Worm (Caenorhabditis elegans) whole organism, midembryonic: ENCODE data around the gene C02B8.12.

Experiments used
- T22C8.4 ChIP-seq: fragments of 200-800 bp; sonication (Bioruptor generic); IDR thresholded peaks from 2 replicates; pipeline ENCODE4 v1.3.6; 2022; ENCODE audit warnings: missing genetic modification characterization, missing compliant biosample characterization
- cog-1 ChIP-seq: sonication (generic microtip); optimal IDR thresholded peaks from 2 replicates; lab custom pipeline; 2016; ENCODE audit warnings: missing genetic modification characterization, missing compliant biosample characterization
- flt-1 ChIP-seq: fragments of 200-800 bp; sonication (Bioruptor generic); IDR thresholded peaks from 2 replicates; pipeline ENCODE4 v1.3.6; 2022; ENCODE audit warnings: missing genetic modification characterization, missing compliant biosample characterization
- klf-2 ChIP-seq: fragments of 200-800 bp; sonication (Bioruptor generic); conservative IDR thresholded peaks from 2 replicates; pipeline ENCODE4 v1.3.6; 2022; ENCODE audit warnings: missing genetic modification reagents, missing genetic modification characterization, missing compliant biosample characterization
- med-1 ChIP-seq: sonication (generic microtip); optimal IDR thresholded peaks from 2 replicates; lab custom pipeline; 2017; ENCODE audit warnings: missing genetic modification characterization, mild to moderate bottlenecking, missing compliant biosample characterization, antibody characterized with exemption, missing genetic modification reagents; ENCODE audit not compliant: insufficient read depth
- ref-1 ChIP-seq: fragments of 200-800 bp; sonication (Bioruptor generic); conservative IDR thresholded peaks from 2 replicates; pipeline ENCODE4 v1.3.6; 2022; ENCODE audit warnings: missing genetic modification reagents, missing genetic modification characterization, missing compliant biosample characterization
- tab-1 ChIP-seq: fragments of 200-800 bp; sonication (Bioruptor generic); IDR thresholded peaks from 2 replicates; pipeline ENCODE4 v1.3.6; 2022; ENCODE audit warnings: missing genetic modification characterization, missing compliant biosample characterization
- ztf-23 ChIP-seq: fragments of 200-800 bp; sonication (Bioruptor generic); IDR thresholded peaks from 2 replicates; pipeline ENCODE4 v1.3.6; 2022; ENCODE audit warnings: missing genetic modification reagents, missing genetic modification characterization, missing compliant biosample characterization
- ztf-29 ChIP-seq: fragments of 200-800 bp; sonication (Bioruptor generic); IDR thresholded peaks from 2 replicates; pipeline ENCODE4 v1.3.6; 2022; ENCODE audit warnings: missing genetic modification reagents, missing genetic modification characterization, missing compliant biosample characterization

The C02B8.12 gene

DNA sequence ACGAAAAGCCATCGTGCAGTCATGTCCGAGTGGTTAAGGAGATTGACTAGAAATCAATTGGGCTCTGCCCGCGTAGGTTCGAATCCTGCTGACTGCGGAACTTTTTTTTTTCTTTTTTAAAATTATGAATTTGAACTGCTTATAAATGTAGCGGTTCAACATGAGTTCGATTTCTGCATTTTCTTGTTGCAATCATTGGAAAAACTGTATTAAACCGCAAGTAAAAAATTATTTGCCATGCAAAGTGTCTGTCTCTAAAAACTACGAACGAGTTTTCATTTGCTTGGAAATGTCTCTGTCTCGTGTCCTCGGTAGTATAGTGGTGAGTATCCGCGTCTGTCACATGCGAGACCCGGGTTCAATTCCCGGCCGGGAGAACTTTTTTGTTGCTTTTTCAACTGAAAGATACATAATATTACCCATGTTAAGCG, 32.3 kb upstream of the C02B8.12 start:
- TF ChIP-seq flt-1 (GFP tag; lab: Robert Waterston, UW) (peak; percentile 86), ref-1 (GFP tag; lab: Robert Waterston, UW) (peak; percentile 53), tab-1 (GFP tag; lab: Robert Waterston, UW) (peak; percentile 79), ztf-29 (GFP tag; lab: Robert Waterston, UW) (peak; percentile 55; the same call in 1 of the 2 replicates), klf-2 (GFP tag; lab: Robert Waterston, UW) (peak; percentile 63; the same call in 1 of the 2 replicates), T22C8.4 (peak; percentile 72), ztf-23 (GFP tag; lab: Robert Waterston, UW) (peak; percentile 77)

DNA sequence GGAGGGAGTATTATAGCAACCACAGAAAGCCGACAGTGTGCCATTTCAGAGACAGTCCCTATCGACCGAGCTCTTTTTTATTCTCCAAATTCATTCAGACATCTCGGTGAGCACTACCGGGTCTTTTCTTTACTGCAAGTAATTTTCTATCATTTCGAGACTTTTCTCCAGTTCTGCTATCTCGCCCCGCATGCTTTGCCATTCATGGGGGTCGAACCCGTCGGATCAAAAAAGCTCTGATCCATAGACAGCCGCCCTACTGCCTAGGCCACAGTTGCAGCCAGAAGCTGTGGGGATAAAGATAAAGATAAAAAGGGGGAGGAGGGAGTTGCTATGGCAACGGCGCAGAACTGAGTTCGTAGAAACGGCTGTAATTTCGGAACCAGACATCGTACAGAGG, 28.2 kb upstream of the C02B8.12 start:
- TF ChIP-seq ztf-23 (GFP tag; lab: Robert Waterston, UW) = 0 out of 2 replicates have a peak, but pooled peaks have one; percentile 33
- TF ChIP-seq tab-1 (GFP tag; lab: Robert Waterston, UW) = no peak
- TF ChIP-seq cog-1 (tag; lab: Kevin White, UChicago) = no peak
- TF ChIP-seq med-1 (GFP tag; lab: Kevin White, UChicago) = no peak
- no peak; the same call in 1 of the 2 replicates for TF ChIP-seq ref-1 (GFP tag; lab: Robert Waterston, UW)
- TF ChIP-seq ztf-29 (GFP tag; lab: Robert Waterston, UW) = no peak
- TF ChIP-seq flt-1 (GFP tag; lab: Robert Waterston, UW) = 0 out of 2 replicates have a peak, but pooled peaks have one; percentile 50

DNA sequence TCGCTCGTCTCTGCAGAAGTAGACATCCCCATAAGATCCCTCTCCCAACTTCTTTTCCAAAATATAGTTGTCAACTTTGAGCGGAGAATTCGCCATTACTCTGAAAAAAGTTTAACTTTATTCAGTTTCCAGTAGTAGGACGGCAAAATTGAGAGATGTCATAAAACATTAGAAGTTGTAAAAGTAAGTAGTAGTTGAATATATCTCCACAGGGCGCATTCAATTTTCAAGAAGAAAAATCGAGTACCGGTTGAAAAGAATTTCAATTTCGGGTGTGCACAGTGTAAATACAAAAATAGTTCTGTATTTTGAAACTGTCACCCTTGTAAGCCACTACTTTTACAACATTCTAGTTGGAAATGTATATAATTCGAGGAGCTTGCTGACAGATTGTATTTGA, 27.5 kb upstream of the C02B8.12 start, which contains the start of gene F22F1.2:
TSS of gene F22F1.2 (minus strand) at position 101 of the 400 bp plus-strand sequence.
- TF ChIP-seq ref-1 (GFP tag; lab: Robert Waterston, UW) = no peak
- no peak for TF ChIP-seq T22C8.4
- no peak for TF ChIP-seq klf-2 (GFP tag; lab: Robert Waterston, UW)
- no peak for TF ChIP-seq tab-1 (GFP tag; lab: Robert Waterston, UW)
- TF ChIP-seq flt-1 (GFP tag; lab: Robert Waterston, UW) = no peak
- no peak for TF ChIP-seq cog-1 (tag; lab: Kevin White, UChicago)
- no peak for TF ChIP-seq med-1 (GFP tag; lab: Kevin White, UChicago)
- no peak for TF ChIP-seq ztf-23 (GFP tag; lab: Robert Waterston, UW)
- no peak for TF ChIP-seq ztf-29 (GFP tag; lab: Robert Waterston, UW)

- TF ChIP-seq cog-1 (tag; lab: Kevin White, UChicago) = no peak
- no peak for TF ChIP-seq flt-1 (GFP tag; lab: Robert Waterston, UW)
- TF ChIP-seq ref-1 (GFP tag; lab: Robert Waterston, UW) = no peak
- TF ChIP-seq T22C8.4 = no peak
- no peak for TF ChIP-seq ztf-23 (GFP tag; lab: Robert Waterston, UW)
- no peak for TF ChIP-seq med-1 (GFP tag; lab: Kevin White, UChicago)
- TF ChIP-seq tab-1 (GFP tag; lab: Robert Waterston, UW) = no peak
- no peak for TF ChIP-seq klf-2 (GFP tag; lab: Robert Waterston, UW)
- no peak for TF ChIP-seq ztf-29 (GFP tag; lab: Robert Waterston, UW)
Observed at ce11 chrX:8148993-8149392, 25.8 kb upstream of the C02B8.12 start.

DNA sequence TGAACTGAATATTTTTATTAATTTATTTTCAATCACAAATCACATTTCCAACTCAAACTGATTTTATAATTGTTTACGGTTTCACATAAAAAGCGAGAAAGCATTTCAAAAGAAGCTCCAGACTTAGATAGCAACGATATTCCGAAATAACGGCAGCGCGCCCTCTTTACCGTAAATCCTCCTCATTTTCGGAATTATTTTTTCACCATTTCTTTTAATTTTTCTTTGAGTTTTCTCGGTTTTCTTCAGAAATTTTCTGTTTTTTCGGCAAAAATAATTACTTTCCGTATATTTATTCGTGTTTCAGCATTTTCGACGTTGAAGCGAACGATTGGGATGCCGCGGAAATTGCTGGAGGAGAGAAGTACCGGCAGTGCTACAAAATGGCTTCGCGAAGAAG, 24.2 kb upstream of the C02B8.12 start, which contains the start of gene C02B8.1:
TSS of gene C02B8.1 (plus strand) at position 301 of the 400 bp plus-strand sequence.
- TF ChIP-seq med-1 (GFP tag; lab: Kevin White, UChicago) (no peak), ztf-29 (GFP tag; lab: Robert Waterston, UW) (no peak), cog-1 (tag; lab: Kevin White, UChicago) (no peak)

DNA sequence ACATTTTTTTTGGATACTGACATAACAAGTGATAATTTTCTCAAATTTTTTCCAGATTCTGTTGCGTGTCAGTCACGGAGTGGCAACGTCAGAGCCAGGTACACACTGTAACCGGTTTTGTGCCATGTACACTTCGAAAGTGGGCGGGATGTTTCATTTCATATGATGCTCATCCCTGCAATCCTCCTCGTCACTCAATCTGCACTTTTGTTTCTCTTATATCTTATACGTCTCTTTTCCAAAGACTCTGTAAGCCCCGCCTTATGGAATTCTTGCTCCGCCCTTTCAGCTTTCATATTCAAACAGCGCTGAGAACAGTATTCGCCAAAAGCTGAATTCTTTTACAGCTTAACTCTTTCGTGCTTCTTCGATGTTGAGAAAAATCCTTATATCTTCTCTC, 16.0 kb upstream of the C02B8.12 start, which contains the start of gene C02B8.3:
TSS of gene C02B8.3 (plus strand) at position 301 of the 400 bp plus-strand sequence.
- TF ChIP-seq T22C8.4 (no peak), cog-1 (tag; lab: Kevin White, UChicago) (no peak), tab-1 (GFP tag; lab: Robert Waterston, UW) (no peak)

- TF ChIP-seq tab-1 (GFP tag; lab: Robert Waterston, UW) = no peak
- no peak for TF ChIP-seq klf-2 (GFP tag; lab: Robert Waterston, UW)
- no peak for TF ChIP-seq flt-1 (GFP tag; lab: Robert Waterston, UW)
- TF ChIP-seq ztf-29 (GFP tag; lab: Robert Waterston, UW) = no peak
- TF ChIP-seq T22C8.4 = no peak
- no peak for TF ChIP-seq ztf-23 (GFP tag; lab: Robert Waterston, UW)
- TF ChIP-seq cog-1 (tag; lab: Kevin White, UChicago) = no peak
- TF ChIP-seq med-1 (GFP tag; lab: Kevin White, UChicago) = no peak
- no peak for TF ChIP-seq ref-1 (GFP tag; lab: Robert Waterston, UW)
Observed at ce11 chrX:8137779-8138178, 14.6 kb upstream of the C02B8.12 start, which contains the start of gene C02B8.7. Gene C02B8.7 (minus strand): TSS chrX:8137879.

DNA sequence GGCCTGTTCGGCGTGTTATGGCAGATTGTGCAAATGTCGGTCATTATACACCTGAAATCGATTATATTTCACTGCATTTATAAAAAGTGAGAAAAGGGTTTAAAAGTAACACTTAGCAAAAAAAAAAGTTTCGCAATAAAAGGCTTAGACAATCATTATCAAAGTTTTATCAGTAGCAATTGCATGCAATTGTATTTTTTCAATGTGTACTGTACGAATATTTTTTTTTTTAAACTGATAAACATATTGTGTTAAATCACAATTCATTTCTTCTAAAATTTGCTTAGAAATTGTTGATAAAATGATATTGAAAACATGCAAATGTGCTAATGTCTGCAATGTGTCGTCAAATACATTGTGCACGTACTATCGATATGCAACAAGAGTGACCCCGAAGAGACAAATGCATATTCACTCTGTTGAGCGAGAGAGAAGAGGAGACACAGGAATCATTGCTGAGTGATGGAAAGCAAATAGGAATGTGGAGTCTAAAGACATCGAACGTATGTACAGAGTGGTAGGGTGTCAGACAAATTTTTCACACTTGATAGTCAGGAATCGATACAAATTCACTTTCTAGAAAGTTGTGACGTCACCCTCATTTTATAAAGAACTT, 13.2 kb upstream of the C02B8.12 start, which contains the start of gene C02B8.6:
TSS of gene C02B8.6 (minus strand) at position 51 of the 616 bp plus-strand sequence.
- TF ChIP-seq flt-1 (GFP tag; lab: Robert Waterston, UW) (no peak), ztf-29 (GFP tag; lab: Robert Waterston, UW) (no peak), ref-1 (GFP tag; lab: Robert Waterston, UW) (no peak), cog-1 (tag; lab: Kevin White, UChicago) (peak; percentile 47)

DNA sequence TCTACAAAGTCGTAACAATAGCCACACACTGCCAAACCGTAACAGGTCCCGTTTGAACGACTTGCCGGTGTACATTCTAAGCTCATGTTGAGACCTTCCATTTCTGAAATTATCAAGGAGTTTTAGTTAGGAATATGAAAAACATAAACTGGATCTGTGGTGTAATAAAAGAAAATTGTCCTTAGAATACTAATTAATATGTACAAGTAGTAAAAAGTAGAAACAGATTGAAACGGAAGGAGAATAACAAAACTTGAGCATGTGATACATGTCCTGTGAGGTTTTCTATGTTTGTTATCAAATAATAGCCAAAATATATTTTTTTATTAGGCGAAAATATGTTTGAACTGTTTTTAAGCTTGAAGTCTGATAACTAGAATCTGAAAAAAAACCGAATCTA, 6.4 kb upstream of the C02B8.12 start, which contains the start of gene frpr-1:
TSS of gene frpr-1 (minus strand) at position 101 of the 400 bp plus-strand sequence.
- TF ChIP-seq ztf-23 (GFP tag; lab: Robert Waterston, UW) = no peak
- no peak for TF ChIP-seq flt-1 (GFP tag; lab: Robert Waterston, UW)
- TF ChIP-seq cog-1 (tag; lab: Kevin White, UChicago) = no peak
- no peak for TF ChIP-seq T22C8.4
